Fruit fly (Drosophila melanogaster) whole organism, prepupa: ENCODE results near the gene Tm1.

Experiments used
- CG11762 ChIP-seq: fragments of 200-800 bp; sonication (Bioruptor generic); optimal IDR thresholded peaks from 3 replicates; lab custom pipeline; 2016; ENCODE audit warnings: missing biosample characterization, missing genetic modification characterization; ENCODE audit not compliant: insufficient read depth
- CG15336 ChIP-seq: fragments of 200-800 bp; sonication (Bioruptor generic); IDR thresholded peaks from 2 replicates; pipeline ENCODE4 v1.3.6; 2022; ENCODE audit warnings: missing biosample characterization, missing genetic modification characterization
- Gug ChIP-seq: fragments of 200-800 bp; sonication (Bioruptor generic); IDR thresholded peaks from 2 replicates; pipeline ENCODE4 v1.3.6; 2022; ENCODE audit warnings: missing biosample characterization, missing genetic modification characterization
- Hr39 ChIP-seq: fragments of 200-800 bp; sonication (Bioruptor generic); optimal IDR thresholded peaks from 2 replicates; lab custom pipeline; 2016; ENCODE audit warnings: missing biosample characterization, missing genetic modification characterization
- Sox14 ChIP-seq: fragments of 200-800 bp; sonication (Bioruptor generic); optimal IDR thresholded peaks from 3 replicates; lab custom pipeline; 2016; ENCODE audit warnings: missing biosample characterization, missing genetic modification characterization
- fd59A ChIP-seq: fragments of 200-800 bp; sonication (Bioruptor generic); optimal IDR thresholded peaks from 2 replicates; lab custom pipeline; 2017; ENCODE audit warnings: missing biosample characterization, mild to moderate bottlenecking, missing genetic modification characterization, missing genetic modification reagents
- fd85E ChIP-seq: fragments of 200-800 bp; sonication (Bioruptor generic); optimal IDR thresholded peaks from 3 replicates; lab custom pipeline; 2016; ENCODE audit warnings: missing biosample characterization, missing genetic modification characterization

DNA sequence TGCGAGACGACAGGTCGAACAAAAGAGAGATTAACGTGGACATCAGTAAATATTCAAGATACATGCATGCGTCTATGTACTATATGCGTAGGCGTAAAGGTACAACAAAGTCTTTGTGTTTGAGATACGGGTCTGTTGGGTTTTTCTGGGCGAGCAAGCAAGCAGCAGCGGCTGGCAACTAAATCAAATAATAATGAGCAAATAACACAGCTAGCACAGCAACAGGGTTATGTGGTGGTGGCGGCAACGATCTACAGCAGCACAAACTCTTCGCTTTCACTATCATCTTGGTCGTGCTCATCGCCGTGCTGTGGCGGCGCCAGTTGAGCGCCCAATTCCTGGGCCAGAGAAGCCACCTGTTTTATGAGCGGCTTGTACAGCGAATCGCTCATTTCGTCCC, 76.0 kb downstream of the Tm1 start:
- no peak for TF ChIP-seq fd85E
- TF ChIP-seq Hr39 (GFP tag; lab: Kevin White, UChicago): no peak
- no peak for TF ChIP-seq Sox14 (GFP tag; lab: Kevin White, UChicago)
- TF ChIP-seq fd59A: no peak
- no peak for TF ChIP-seq CG11762
- no peak for TF ChIP-seq CG15336 (GFP tag; lab: Robert Waterston, UW)
- TF ChIP-seq Gug: no peak
